Worm (Caenorhabditis elegans) whole organism, young adult: ENCODE measurements around the gene srh-264.

Experiments used
- C17E4.6 ChIP-seq: fragments of 200-800 bp; sonication (Bioruptor generic); IDR thresholded peaks from 2 replicates; pipeline ENCODE4 v1.3.6; 2022; ENCODE audit warnings: missing genetic modification reagents, missing genetic modification characterization, missing compliant biosample characterization
- F33H1.4 ChIP-seq: fragments of 200-800 bp; sonication (Bioruptor generic); IDR thresholded peaks from 2 replicates; pipeline ENCODE4 v1.3.6; 2022; ENCODE audit warnings: missing genetic modification reagents, missing genetic modification characterization, missing compliant biosample characterization
- F49E8.2 ChIP-seq: sonication (generic microtip); optimal IDR thresholded peaks from 3 replicates; lab custom pipeline; 2017; ENCODE audit warnings: missing genetic modification characterization, mild to moderate bottlenecking, missing compliant biosample characterization, antibody characterized with exemption, moderate library complexity; ENCODE audit not compliant: insufficient read depth
- F52B5.7 ChIP-seq: sonication (generic microtip); optimal IDR thresholded peaks from 2 replicates; lab custom pipeline; 2016; ENCODE audit warnings: mild to moderate bottlenecking, missing genetic modification characterization, missing compliant biosample characterization
- aptf-3 ChIP-seq: fragments of 200-800 bp; sonication (Bioruptor generic); IDR thresholded peaks from 2 replicates; pipeline ENCODE4 v1.3.6; 2022; ENCODE audit warnings: missing genetic modification characterization, missing compliant biosample characterization
- attf-5 ChIP-seq: fragments of 200-800 bp; sonication (Bioruptor generic); optimal IDR thresholded peaks from 2 replicates; lab custom pipeline; 2018; ENCODE audit warnings: mild to moderate bottlenecking, missing genetic modification characterization, missing compliant biosample characterization
- cebp-1 ChIP-seq, 2 experiments: fragments of 200-800 bp in 1 of 2; sonication (Bioruptor generic) in 1 of 2; sonication (generic microtip) in 1 of 2; IDR thresholded peaks in 1 of 2; optimal IDR thresholded peaks in 1 of 2; 2 replicates each; pipeline versions ENCODE4 v1.3.6 to Lab custom; 2017 to 2022; ENCODE audit warnings: missing compliant biosample characterization in 2 of 2, missing genetic modification characterization in 2 of 2, mild to moderate bottlenecking in 1 of 2, missing genetic modification reagents in 1 of 2, moderate library complexity in 1 of 2
- ceh-40 ChIP-seq: fragments of 200-800 bp; sonication (Bioruptor generic); IDR thresholded peaks from 2 replicates; pipeline ENCODE4 v1.3.6; 2022; ENCODE audit warnings: missing genetic modification characterization, missing compliant biosample characterization
- die-1 ChIP-seq: sonication (generic microtip); optimal IDR thresholded peaks from 2 replicates; lab custom pipeline; 2016; ENCODE audit warnings: missing genotype, mild to moderate bottlenecking, missing genetic modification characterization, missing compliant biosample characterization
- egl-18 ChIP-seq: fragments of 200-800 bp; sonication (Bioruptor generic); IDR thresholded peaks from 2 replicates; pipeline ENCODE4 v1.3.6; 2022; ENCODE audit warnings: missing genetic modification reagents, missing genetic modification characterization, missing compliant biosample characterization
- egrh-3 ChIP-seq: fragments of 200-800 bp; sonication (Bioruptor generic); IDR thresholded peaks from 2 replicates; pipeline ENCODE4 v1.3.6; 2022; ENCODE audit warnings: missing genetic modification reagents, missing genetic modification characterization, missing compliant biosample characterization
- hmg-1.2 ChIP-seq: fragments of 200-800 bp; sonication (Bioruptor generic); IDR thresholded peaks from 2 replicates; pipeline ENCODE4 v1.3.6; 2022; ENCODE audit warnings: missing genetic modification reagents, missing genetic modification characterization, missing compliant biosample characterization
- hmg-20 ChIP-seq: fragments of 200-800 bp; sonication (Bioruptor generic); IDR thresholded peaks from 2 replicates; pipeline ENCODE4 v1.3.6; 2022; ENCODE audit warnings: missing genetic modification reagents, missing genetic modification characterization, missing compliant biosample characterization
- hsf-1 ChIP-seq: fragments of 200-800 bp; sonication (Bioruptor generic); IDR thresholded peaks from 2 replicates; pipeline ENCODE4 v1.3.6; 2022; ENCODE audit warnings: missing genetic modification reagents, missing genetic modification characterization, missing compliant biosample characterization
- let-607 ChIP-seq, 2 experiments: fragments of 200-800 bp in 1 of 2; sonication (Bioruptor generic) in 1 of 2; sonication (generic microtip) in 1 of 2; optimal IDR thresholded peaks; 2 replicates each; lab custom pipeline; 2016 to 2018; ENCODE audit warnings: mild to moderate bottlenecking in 2 of 2, missing compliant biosample characterization in 2 of 2, missing genetic modification characterization in 2 of 2, moderate library complexity in 2 of 2, missing genotype in 1 of 2
- lin-35 ChIP-seq, 3 experiments: fragments of 150-350 bp in 2 of 3; sonication (generic microtip) in 1 of 3; optimal IDR thresholded peaks; 2 replicates each; lab custom pipeline; 2014 to 2018; ENCODE audit warnings: missing biosample characterization in 3 of 3, missing genetic modification characterization in 3 of 3, missing genetic modification reagents in 3 of 3
- lsl-1 ChIP-seq: fragments of 200-800 bp; sonication (Bioruptor generic); optimal IDR thresholded peaks from 2 replicates; lab custom pipeline; 2018; ENCODE audit warnings: mild to moderate bottlenecking, missing genetic modification characterization, moderate library complexity, missing compliant biosample characterization
- madf-8 ChIP-seq: fragments of 200-800 bp; sonication (Bioruptor generic); conservative IDR thresholded peaks from 2 replicates; pipeline ENCODE4 v1.3.6; 2022; ENCODE audit warnings: missing genetic modification reagents, missing genetic modification characterization, missing compliant biosample characterization
- mes-4 ChIP-seq: sonication (generic microtip); optimal IDR thresholded peaks from 2 replicates; lab custom pipeline; 2016; ENCODE audit warnings: missing genotype, missing genetic modification characterization, missing compliant biosample characterization
- rpc-1 ChIP-seq, 2 experiments: fragments of 150-350 bp in 1 of 2; sonication (generic microtip) in 1 of 2; optimal IDR thresholded peaks; 2 replicates each; lab custom pipeline; 2014 to 2018; ENCODE audit warnings: missing biosample characterization in 1 of 2, missing genetic modification characterization in 1 of 2, missing genetic modification reagents in 1 of 2, missing genotype in 1 of 2
- sdz-38 ChIP-seq: sonication (generic microtip); optimal IDR thresholded peaks from 2 replicates; lab custom pipeline; 2016; ENCODE audit warnings: missing genotype, missing genetic modification characterization, missing compliant biosample characterization
- sptf-2 ChIP-seq: fragments of 200-800 bp; sonication (Bioruptor generic); optimal IDR thresholded peaks from 2 replicates; lab custom pipeline; 2018; ENCODE audit warnings: mild to moderate bottlenecking, missing genetic modification characterization, missing compliant biosample characterization
- tbx-9 ChIP-seq: sonication (generic microtip); optimal IDR thresholded peaks from 2 replicates; lab custom pipeline; 2016; ENCODE audit warnings: borderline replicate concordance, missing genetic modification characterization, inconsistent platforms, missing compliant biosample characterization
- tlf-1 ChIP-seq: fragments of 200-800 bp; sonication (Bioruptor generic); optimal IDR thresholded peaks from 2 replicates; lab custom pipeline; 2018; ENCODE audit warnings: mild to moderate bottlenecking, missing genetic modification characterization, missing compliant biosample characterization
- unc-62 ChIP-seq: fragments of 150-350 bp; optimal IDR thresholded peaks from 2 replicates; lab custom pipeline; 2014; ENCODE audit warnings: missing biosample characterization, missing genetic modification reagents, missing genetic modification characterization
- ztf-18 ChIP-seq: sonication (generic microtip); optimal IDR thresholded peaks from 2 replicates; lab custom pipeline; 2016; ENCODE audit warnings: missing genotype, mild to moderate bottlenecking, missing genetic modification characterization, missing compliant biosample characterization

Gene srh-264

ce11 chrV:15454322-15454721, 40.4 kb downstream of the srh-264 start (continued):
- peak; percentile 21 for TF ChIP-seq F52B5.7 (tag; lab: Kevin White, UChicago)
- TF ChIP-seq tlf-1 (GFP tag; lab: Kevin White, UChicago): no peak
- 0 out of 2 replicates have a peak, but pooled peaks have one; percentile 59 for TF ChIP-seq egl-18 (GFP tag; lab: Robert Waterston, UW)
- TF ChIP-seq die-1 (tag; lab: Kevin White, UChicago): peak; percentile 48
- peak; percentile 30; the same call in 1 of the 2 replicates for TF ChIP-seq F33H1.4 (GFP tag; lab: Robert Waterston, UW)
- TF ChIP-seq hmg-1.2 (GFP tag; lab: Robert Waterston, UW): peak; percentile 49
- 0 out of 2 replicates have a peak, but pooled peaks have one; percentile 20 for TF ChIP-seq hmg-20 (GFP tag; lab: Robert Waterston, UW)
- TF ChIP-seq ztf-18 (tag; lab: Kevin White, UChicago): peak; percentile 31
- TF ChIP-seq lsl-1 (GFP tag; lab: Kevin White, UChicago): peak; percentile 34
- no peak for TF ChIP-seq cebp-1 (GFP tag; IDR thresholded peaks at IDR 0.05; lab: Robert Waterston, UW)
- TF ChIP-seq cebp-1 (tag; optimal IDR thresholded peaks at IDR 0.05; lab: Kevin White, UChicago): no peak
- no peak for TF ChIP-seq egrh-3 (GFP tag; lab: Robert Waterston, UW)
- TF ChIP-seq lin-35 (GFP tag; optimal IDR thresholded peaks at IDR 0.05; lab: Kevin White, UChicago): no peak
- 0 out of 2 replicates have a peak, but pooled peaks have one; percentile 51 for TF ChIP-seq hsf-1 (GFP tag; lab: Robert Waterston, UW)
- peak; percentile 60 for TF ChIP-seq rpc-1 (optimal IDR thresholded peaks at IDR 0.05; lab: Kevin White, UChicago)
- peak; percentile 78 for TF ChIP-seq rpc-1 (tag; optimal IDR thresholded peaks at IDR 0.05; lab: Kevin White, UChicago)
- 0 out of 2 replicates have a peak, but pooled peaks have one; percentile 26 for TF ChIP-seq aptf-3
- no peak for TF ChIP-seq unc-62
- TF ChIP-seq F49E8.2 (tag; lab: Kevin White, UChicago): no peak
- peak; percentile 22 for TF ChIP-seq attf-5 (GFP tag; lab: Kevin White, UChicago)

- no peak for TF ChIP-seq let-607 (tag; optimal IDR thresholded peaks at IDR 0.05; lab: Kevin White, UChicago)
- TF ChIP-seq C17E4.6 (GFP tag; lab: Robert Waterston, UW): no peak
- no peak for TF ChIP-seq ceh-40 (GFP tag; lab: Robert Waterston, UW)
- no peak for TF ChIP-seq sptf-2 (GFP tag; lab: Kevin White, UChicago)
- no peak for TF ChIP-seq sdz-38
- no peak for TF ChIP-seq madf-8
- no peak for TF ChIP-seq mes-4 (tag; lab: Kevin White, UChicago)
- TF ChIP-seq, all 124 proteins: peak for 0
Measured at ce11 chrV:15459088-15459487, 45.1 kb downstream of the srh-264 start, which contains the start of gene str-71. TSS of gene str-71 (minus strand) at chrV:15459188.

ce11 chrV:15464402-15464801, 50.5 kb downstream of the srh-264 start, which contains the start of gene rocf-1:
TSS of gene rocf-1 (minus strand) at chrV:15464502.
- TF ChIP-seq tbx-9: no peak
- TF ChIP-seq, all 124 proteins: peak for 0
